Fruit fly (Drosophila melanogaster): ENCODE data around the gene CG7691.

The CG7691 gene

dm6 chr3R:18585259-18585858 lies 25.7 kb downstream of the CG7691 start (continued):
- TF ChIP-seq CG15601 (tag; optimal IDR thresholded peaks at IDR 0.05) (peak; percentile 28), CoRest (tag; optimal IDR thresholded peaks at IDR 0.05) (no peak), CG33557 (GFP tag; optimal IDR thresholded peaks at IDR 0.05) (no peak), cwo (GFP tag; optimal IDR thresholded peaks at IDR 0.05) (peak; percentile 61), schlank (tag; optimal IDR thresholded peaks at IDR 0.05) (peak; percentile 11), Bteb2 (GFP tag; optimal IDR thresholded peaks at IDR 0.05) (peak; percentile 30), CG7372 (GFP tag; IDR thresholded peaks at IDR 0.05) (no peak), danr (GFP tag; IDR thresholded peaks at IDR 0.05) (no peak), Adf1 (GFP tag; IDR thresholded peaks at IDR 0.05) (peak; percentile 27; the same call in 1 of the 2 replicates), vnd (GFP tag; IDR thresholded peaks at IDR 0.05; ENCODE audit: partially characterized antibody) (0 out of 3 replicates have a peak, but pooled peaks have one; percentile 34), CG17359 (tag; optimal IDR thresholded peaks at IDR 0.05) (peak; percentile 13), CG34224 (GFP tag; IDR thresholded peaks at IDR 0.05; ENCODE audit: partially characterized antibody) (peak; percentile 64), caup (GFP tag; optimal IDR thresholded peaks at IDR 0.05; ENCODE audit: severe bottlenecking) (peak; percentile 33), CG34376 (GFP tag; optimal IDR thresholded peaks at IDR 0.05) (peak; percentile 43), psq (GFP tag; optimal IDR thresholded peaks at IDR 0.05) (no peak), HmgZ (tag; optimal IDR thresholded peaks at IDR 0.05) (peak; percentile 18), exex (tag; optimal IDR thresholded peaks at IDR 0.05) (peak; percentile 69), stwl (tag; optimal IDR thresholded peaks at IDR 0.05) (peak; percentile 60), phol (tag; optimal IDR thresholded peaks at IDR 0.05) (no peak), vfl (GFP tag; optimal IDR thresholded peaks at IDR 0.05) (no peak), z (GFP tag; IDR thresholded peaks at IDR 0.05) (peak; percentile 58; the same call in 2 of the 3 replicates), run (tag; optimal IDR thresholded peaks at IDR 0.05) (peak; percentile 78), dati (GFP tag; IDR thresholded peaks at IDR 0.05) (no peak), ato (GFP tag; IDR thresholded peaks at IDR 0.05; ENCODE audit: partially characterized antibody) (peak; percentile 27; the same call in 1 of the 2 replicates), Hr39 (optimal IDR thresholded peaks at IDR 0.05) (no peak), seq (GFP tag; IDR thresholded peaks at IDR 0.05) (no peak), CG15073 (GFP tag; optimal IDR thresholded peaks at IDR 0.05) (peak; percentile 98), CG10565 (GFP tag; optimal IDR thresholded peaks at IDR 0.05) (no peak), sqz (GFP tag; optimal IDR thresholded peaks at IDR 0.05) (peak; percentile 88), chinmo (GFP tag; IDR thresholded peaks at IDR 0.05; ENCODE audit: partially characterized antibody) (peak; percentile 67; the same call in 1 of the 4 replicates), Atf-2 (GFP tag; optimal IDR thresholded peaks at IDR 0.05) (no peak), CG17385 (GFP tag; optimal IDR thresholded peaks at IDR 0.05) (peak; percentile 77), CG42726 (GFP tag; IDR thresholded peaks at IDR 0.05; ENCODE audit: partially characterized antibody) (no peak), tio (GFP tag; optimal IDR thresholded peaks at IDR 0.05) (no peak), CG10462 (GFP tag; optimal IDR thresholded peaks at IDR 0.05) (no peak), CG14441 (GFP tag; IDR thresholded peaks at IDR 0.05) (no peak), row (GFP tag; IDR thresholded peaks at IDR 0.05) (peak; percentile 34; the same call in 1 of the 3 replicates), CG14860 (GFP tag; IDR thresholded peaks at IDR 0.05; ENCODE audit: partially characterized antibody) (0 out of 3 replicates have a peak, but pooled peaks have one; percentile 8), CG31388 (GFP tag; optimal IDR thresholded peaks at IDR 0.05) (no peak), tna (GFP tag; IDR thresholded peaks at IDR 0.05; ENCODE audit: partially characterized antibody) (peak; percentile 72), CG31224 (GFP tag; IDR thresholded peaks at IDR 0.05) (no peak), CG3995 (GFP tag; optimal IDR thresholded peaks at IDR 0.05) (peak; percentile 82), knrl (GFP tag; IDR thresholded peaks at IDR 0.05; ENCODE audit: partially characterized antibody) (no peak), CG6854 (GFP tag; optimal IDR thresholded peaks at IDR 0.05) (no peak), slbo (GFP tag; IDR thresholded peaks at IDR 0.05) (peak; percentile 51), CG9215 (GFP tag; IDR thresholded peaks at IDR 0.05) (no peak)

Data from whole organism, embryonic.